Fruit fly (Drosophila melanogaster) whole organism, prepupa: ENCODE data around the gene CG15506.

ENCODE experiments used
- CG10631 ChIP-seq: fragments of 200-800 bp; sonication (Bioruptor generic); optimal IDR thresholded peaks from 2 replicates; lab custom pipeline; 2016; ENCODE audit warnings: missing biosample characterization, missing genetic modification characterization
- CG10669 ChIP-seq: fragments of 200-800 bp; sonication (Bioruptor generic); optimal IDR thresholded peaks from 3 replicates; lab custom pipeline; 2018; ENCODE audit warnings: missing biosample characterization, mild to moderate bottlenecking, missing genetic modification characterization, moderate library complexity
- CG11294 ChIP-seq: fragments of 200-800 bp; sonication (Bioruptor generic); IDR thresholded peaks from 2 replicates; pipeline ENCODE4 v1.3.6; 2022; ENCODE audit warnings: missing biosample characterization, missing genetic modification characterization
- CG11762 ChIP-seq: fragments of 200-800 bp; sonication (Bioruptor generic); optimal IDR thresholded peaks from 3 replicates; lab custom pipeline; 2016; ENCODE audit warnings: missing biosample characterization, missing genetic modification characterization; ENCODE audit not compliant: insufficient read depth
- CG11902 ChIP-seq: fragments of 200-800 bp; sonication (Bioruptor generic); optimal IDR thresholded peaks from 3 replicates; lab custom pipeline; 2016; ENCODE audit warnings: missing biosample characterization, missing genetic modification characterization
- CG15336 ChIP-seq: fragments of 200-800 bp; sonication (Bioruptor generic); IDR thresholded peaks from 2 replicates; pipeline ENCODE4 v1.3.6; 2022; ENCODE audit warnings: missing biosample characterization, missing genetic modification characterization
- CG1621 ChIP-seq: fragments of 200-800 bp; sonication (Bioruptor generic); optimal IDR thresholded peaks from 3 replicates; lab custom pipeline; 2018; ENCODE audit warnings: missing biosample characterization, mild to moderate bottlenecking, missing genetic modification characterization
- CG16779 ChIP-seq: fragments of 200-800 bp; sonication (Bioruptor generic); optimal IDR thresholded peaks from 3 replicates; lab custom pipeline; 2017; ENCODE audit warnings: missing biosample characterization, mild to moderate bottlenecking, missing genetic modification characterization
- CG31627 ChIP-seq: fragments of 200-800 bp; sonication (Bioruptor generic); optimal IDR thresholded peaks from 3 replicates; lab custom pipeline; 2016; ENCODE audit warnings: missing biosample characterization, missing genetic modification characterization
- CG32006 ChIP-seq: fragments of 200-800 bp; sonication (Bioruptor generic); optimal IDR thresholded peaks from 3 replicates; lab custom pipeline; 2017; ENCODE audit warnings: missing biosample characterization, mild to moderate bottlenecking, missing genetic modification characterization
- CG3919 ChIP-seq: fragments of 200-800 bp; sonication (Bioruptor generic); optimal IDR thresholded peaks from 3 replicates; lab custom pipeline; 2016; ENCODE audit warnings: missing biosample characterization, missing genetic modification characterization
- CG4318 ChIP-seq: fragments of 200-800 bp; sonication (Bioruptor generic); optimal IDR thresholded peaks from 3 replicates; lab custom pipeline; 2017; ENCODE audit warnings: missing biosample characterization, mild to moderate bottlenecking, missing genetic modification characterization
- CG6163 ChIP-seq: fragments of 200-800 bp; sonication (Bioruptor generic); IDR thresholded peaks from 3 replicates; pipeline ENCODE4 v1.3.6; 2022; ENCODE audit warnings: missing biosample characterization, missing genetic modification characterization
- CG6792 ChIP-seq: fragments of 200-800 bp; sonication (Bioruptor generic); optimal IDR thresholded peaks from 3 replicates; lab custom pipeline; 2016; ENCODE audit warnings: missing biosample characterization, missing genetic modification characterization
- CG6854 ChIP-seq: fragments of 200-800 bp; sonication (Bioruptor generic); optimal IDR thresholded peaks from 2 replicates; lab custom pipeline; 2017; ENCODE audit warnings: missing biosample characterization, mild to moderate bottlenecking, missing genetic modification characterization
- CG7368 ChIP-seq: fragments of 200-800 bp; sonication (Bioruptor generic); optimal IDR thresholded peaks from 3 replicates; lab custom pipeline; 2016; ENCODE audit warnings: missing biosample characterization, missing genetic modification characterization
- CG8119 ChIP-seq: fragments of 200-800 bp; sonication (Bioruptor generic); IDR thresholded peaks from 3 replicates; pipeline ENCODE4 v1.3.6; 2022; ENCODE audit warnings: missing biosample characterization, missing genetic modification characterization
- CG9139 ChIP-seq: fragments of 200-800 bp; sonication (Bioruptor generic); optimal IDR thresholded peaks from 3 replicates; lab custom pipeline; 2017; ENCODE audit warnings: missing biosample characterization, mild to moderate bottlenecking, missing genetic modification characterization
- Eip75B ChIP-seq: fragments of 200-800 bp; sonication (Bioruptor generic); optimal IDR thresholded peaks from 3 replicates; lab custom pipeline; 2016; ENCODE audit warnings: missing biosample characterization, missing genetic modification characterization
- Eip78C ChIP-seq: fragments of 200-800 bp; sonication (Bioruptor generic); peaks from one replicate; lab custom pipeline; 2016; ENCODE audit warnings: missing biosample characterization, missing genetic modification characterization
- Eip93F ChIP-seq: fragments of 200-800 bp; sonication (Bioruptor generic); optimal IDR thresholded peaks from 2 replicates; lab custom pipeline; 2016; ENCODE audit warnings: missing biosample characterization, mild to moderate bottlenecking, missing genetic modification characterization
- Ets21C ChIP-seq: fragments of 200-800 bp; sonication (Bioruptor generic); optimal IDR thresholded peaks from 3 replicates; lab custom pipeline; 2016; ENCODE audit warnings: missing biosample characterization, missing genetic modification characterization
- Gug ChIP-seq: fragments of 200-800 bp; sonication (Bioruptor generic); IDR thresholded peaks from 2 replicates; pipeline ENCODE4 v1.3.6; 2022; ENCODE audit warnings: missing biosample characterization, missing genetic modification characterization
- Hr39 ChIP-seq: fragments of 200-800 bp; sonication (Bioruptor generic); optimal IDR thresholded peaks from 2 replicates; lab custom pipeline; 2016; ENCODE audit warnings: missing biosample characterization, missing genetic modification characterization
- Hr4 ChIP-seq: fragments of 200-800 bp; sonication (Bioruptor generic); optimal IDR thresholded peaks from 3 replicates; lab custom pipeline; 2016; ENCODE audit warnings: missing biosample characterization, missing genetic modification characterization
- OdsH ChIP-seq: fragments of 200-800 bp; sonication (Bioruptor generic); optimal IDR thresholded peaks from 3 replicates; lab custom pipeline; 2016; ENCODE audit warnings: missing biosample characterization, missing genetic modification characterization
- Sox102F ChIP-seq: fragments of 200-800 bp; sonication (Bioruptor generic); optimal IDR thresholded peaks from 2 replicates; lab custom pipeline; 2016; ENCODE audit warnings: missing biosample characterization, mild to moderate bottlenecking, missing genetic modification characterization
- Sox14 ChIP-seq: fragments of 200-800 bp; sonication (Bioruptor generic); optimal IDR thresholded peaks from 3 replicates; lab custom pipeline; 2016; ENCODE audit warnings: missing biosample characterization, missing genetic modification characterization
- Sox15 ChIP-seq: fragments of 200-800 bp; sonication (Bioruptor generic); optimal IDR thresholded peaks from 3 replicates; lab custom pipeline; 2016; ENCODE audit warnings: missing biosample characterization, missing genetic modification characterization
- achi ChIP-seq: fragments of 200-800 bp; sonication (Bioruptor generic); optimal IDR thresholded peaks from 3 replicates; lab custom pipeline; 2016; ENCODE audit warnings: missing biosample characterization, missing genetic modification characterization
- acj6 ChIP-seq: fragments of 200-800 bp; sonication (Bioruptor generic); optimal IDR thresholded peaks from 3 replicates; lab custom pipeline; 2016; ENCODE audit warnings: missing biosample characterization, missing genetic modification characterization
- eg ChIP-seq: fragments of 200-800 bp; sonication (Bioruptor generic); IDR thresholded peaks from 3 replicates; pipeline ENCODE4 v1.3.6; 2022; ENCODE audit warnings: missing biosample characterization, missing genetic modification characterization
- fd59A ChIP-seq: fragments of 200-800 bp; sonication (Bioruptor generic); optimal IDR thresholded peaks from 2 replicates; lab custom pipeline; 2017; ENCODE audit warnings: missing biosample characterization, mild to moderate bottlenecking, missing genetic modification characterization, missing genetic modification reagents
- fd85E ChIP-seq: fragments of 200-800 bp; sonication (Bioruptor generic); optimal IDR thresholded peaks from 3 replicates; lab custom pipeline; 2016; ENCODE audit warnings: missing biosample characterization, missing genetic modification characterization
- fkh ChIP-seq: fragments of 200-800 bp; sonication (Bioruptor generic); optimal IDR thresholded peaks from 3 replicates; lab custom pipeline; 2017; ENCODE audit warnings: missing biosample characterization, mild to moderate bottlenecking, missing genetic modification characterization, moderate library complexity
- lz ChIP-seq: fragments of 200-800 bp; sonication (Bioruptor generic); optimal IDR thresholded peaks from 3 replicates; lab custom pipeline; 2016; ENCODE audit warnings: missing biosample characterization, missing genetic modification characterization
- net ChIP-seq: fragments of 200-800 bp; sonication (Bioruptor generic); optimal IDR thresholded peaks from 3 replicates; lab custom pipeline; 2016; ENCODE audit warnings: missing biosample characterization, missing genetic modification characterization
- salr ChIP-seq, 2 experiments: fragments of 200-800 bp; sonication (Bioruptor generic); optimal IDR thresholded peaks; 3 replicates each; lab custom pipeline; 2016 to 2018; ENCODE audit warnings: missing biosample characterization in 2 of 2, missing genetic modification characterization in 2 of 2, mild to moderate bottlenecking in 1 of 2
- spab ChIP-seq: fragments of 200-800 bp; sonication (Bioruptor generic); optimal IDR thresholded peaks from 2 replicates; lab custom pipeline; 2017; ENCODE audit warnings: missing biosample characterization, mild to moderate bottlenecking, missing genetic modification characterization, missing genetic modification reagents
- ss ChIP-seq, 2 experiments: fragments of 200-800 bp; sonication (Bioruptor generic); optimal IDR thresholded peaks; 2 replicates in 1 of 2; 3 replicates in 1 of 2; lab custom pipeline; 2017 to 2018; ENCODE audit warnings: mild to moderate bottlenecking in 2 of 2, missing biosample characterization in 2 of 2, missing genetic modification characterization in 2 of 2, moderate library complexity in 1 of 2
- svp ChIP-seq: fragments of 200-800 bp; sonication (Bioruptor generic); peaks from one replicate; lab custom pipeline; 2016; ENCODE audit warnings: missing biosample characterization, missing genetic modification characterization
- topi ChIP-seq: fragments of 200-800 bp; sonication (Bioruptor generic); optimal IDR thresholded peaks from 3 replicates; lab custom pipeline; 2016; ENCODE audit warnings: missing biosample characterization, missing genetic modification characterization

CG15506 gene

dm6 chr3R:29695744-29696143 is 22.7 kb upstream of the CG15506 start:
- TF ChIP-seq fd85E (GFP tag; lab: Kevin White, UChicago) (no peak), Ets21C (GFP tag; lab: Kevin White, UChicago) (no peak), ss (GFP tag; optimal IDR thresholded peaks at IDR 0.05; lab: Kevin White, UChicago) (no peak), spab (GFP tag; lab: Kevin White, UChicago) (no peak), Hr4 (GFP tag; lab: Kevin White, UChicago) (no peak), CG31627 (GFP tag; lab: Kevin White, UChicago) (no peak), salr (GFP tag; optimal IDR thresholded peaks at IDR 0.05; lab: Kevin White, UChicago) (no peak), CG11762 (GFP tag; lab: Kevin White, UChicago) (no peak), CG7368 (GFP tag; lab: Kevin White, UChicago) (no peak), CG6163 (GFP tag; lab: Robert Waterston, UW) (no peak), Sox102F (GFP tag; lab: Kevin White, UChicago) (no peak), CG3919 (no peak), lz (GFP tag; lab: Kevin White, UChicago) (no peak), CG6792 (GFP tag; lab: Kevin White, UChicago) (no peak), net (GFP tag; lab: Kevin White, UChicago) (no peak)

- peak; percentile 8 for TF ChIP-seq Hr39 (GFP tag; lab: Kevin White, UChicago)
- TF ChIP-seq CG31627 (GFP tag; lab: Kevin White, UChicago) = no peak
- no peak for TF ChIP-seq fd59A (GFP tag; lab: Kevin White, UChicago)
- TF ChIP-seq acj6 (GFP tag; lab: Kevin White, UChicago) = no peak
- no peak for TF ChIP-seq achi (GFP tag; lab: Kevin White, UChicago)
- TF ChIP-seq CG16779 (tag; lab: Kevin White, UChicago) = no peak
Measured at dm6 chr3R:29696359-29696758, 22.1 kb upstream of the CG15506 start.

dm6 chr3R:29697841-29698240 is 20.6 kb upstream of the CG15506 start:
- TF ChIP-seq CG1621 (tag; lab: Kevin White, UChicago) (no peak), CG11294 (no peak), fkh (no peak), achi (GFP tag; lab: Kevin White, UChicago) (no peak)

dm6 chr3R:29699220-29699619 is 19.2 kb upstream of the CG15506 start:
- TF ChIP-seq CG15336 = peak; percentile 47; the same call in 1 of the 2 replicates
- TF ChIP-seq Hr4 (GFP tag; lab: Kevin White, UChicago) = peak; percentile 12
- no peak for TF ChIP-seq CG10669
- TF ChIP-seq CG7368 (GFP tag; lab: Kevin White, UChicago) = no peak
- TF ChIP-seq Eip75B = no peak
- TF ChIP-seq Hr39 (GFP tag; lab: Kevin White, UChicago) = no peak
- peak; percentile 15 for TF ChIP-seq Eip78C (GFP tag; lab: Kevin White, UChicago)
- TF ChIP-seq CG8119 (GFP tag; lab: Robert Waterston, UW) = peak; percentile 42; the same call in 1 of the 3 replicates
- TF ChIP-seq CG32006 (GFP tag; lab: Kevin White, UChicago) = peak; percentile 26
- TF ChIP-seq eg (GFP tag; lab: Robert Waterston, UW) = peak; percentile 68; the same call in 2 of the 3 replicates
- TF ChIP-seq OdsH = no peak

- no peak for TF ChIP-seq Sox15 (GFP tag; lab: Kevin White, UChicago)
- TF ChIP-seq svp (GFP tag; lab: Kevin White, UChicago) = no peak
- no peak for TF ChIP-seq CG7368 (GFP tag; lab: Kevin White, UChicago)
- TF ChIP-seq CG11902 (GFP tag; lab: Kevin White, UChicago) = no peak
- TF ChIP-seq Sox14 = no peak
- TF ChIP-seq CG4318 (GFP tag; lab: Kevin White, UChicago) = no peak
- no peak for TF ChIP-seq Gug
- TF ChIP-seq Ets21C (GFP tag; lab: Kevin White, UChicago) = no peak
- TF ChIP-seq topi (GFP tag; lab: Kevin White, UChicago) = no peak
- TF ChIP-seq Hr4 (GFP tag; lab: Kevin White, UChicago) = no peak
- no peak for TF ChIP-seq CG8119 (GFP tag; lab: Robert Waterston, UW)
- no peak for TF ChIP-seq CG6854
- no peak for TF ChIP-seq CG32006 (GFP tag; lab: Kevin White, UChicago)
- no peak for TF ChIP-seq CG9139 (GFP tag; lab: Kevin White, UChicago)
- TF ChIP-seq Eip93F (GFP tag; lab: Kevin White, UChicago) = no peak
- TF ChIP-seq CG10631 (GFP tag; lab: Kevin White, UChicago) = no peak
Measured at dm6 chr3R:29701739-29702138, 16.7 kb upstream of the CG15506 start.
